Fruit fly (Drosophila melanogaster) whole organism, embryonic: ENCODE measurements around the gene spn-B.

Source experiments
- Ada2b ChIP-seq: fragments of 200-800 bp; sonication (Bioruptor generic); IDR thresholded peaks from 2 replicates; pipeline ENCODE4 v1.3.6; 2022; ENCODE audit warnings: missing biosample characterization, missing genetic modification characterization
- CG10267 ChIP-seq: fragments of 200-800 bp; sonication (Bioruptor generic); optimal IDR thresholded peaks from 2 replicates; lab custom pipeline; 2018; ENCODE audit warnings: missing biosample characterization, mild to moderate bottlenecking, missing genetic modification characterization, moderate library complexity
- CG10565 ChIP-seq: fragments of 200-800 bp; sonication (Bioruptor generic); optimal IDR thresholded peaks from 3 replicates; lab custom pipeline; 2016; ENCODE audit warnings: missing biosample characterization, mild to moderate bottlenecking, missing genetic modification characterization
- CG10654 ChIP-seq: fragments of 200-800 bp; sonication (Bioruptor generic); optimal IDR thresholded peaks from 2 replicates; lab custom pipeline; 2016; ENCODE audit warnings: missing biosample characterization, missing genetic modification characterization
- CG11085 ChIP-seq: fragments of 200-800 bp; sonication (Bioruptor generic); IDR thresholded peaks from 2 replicates; pipeline ENCODE4 v1.3.6; 2022; ENCODE audit warnings: missing biosample characterization, missing genetic modification characterization
- CG12391 ChIP-seq: fragments of 200-800 bp; sonication (Bioruptor generic); optimal IDR thresholded peaks from 3 replicates; lab custom pipeline; 2018; ENCODE audit warnings: missing biosample characterization, mild to moderate bottlenecking, missing genetic modification characterization, moderate library complexity
- CG13287 ChIP-seq: fragments of 200-800 bp; sonication (Bioruptor generic); IDR thresholded peaks from 2 replicates; pipeline ENCODE4 v1.3.6; 2022; ENCODE audit warnings: missing biosample characterization, missing genetic modification characterization; ENCODE audit not compliant: partially characterized antibody
- CG18764 ChIP-seq: fragments of 200-800 bp; sonication (Bioruptor generic); optimal IDR thresholded peaks from 3 replicates; lab custom pipeline; 2016; ENCODE audit warnings: missing biosample characterization, missing genetic modification characterization
- CG2678 ChIP-seq: fragments of 200-800 bp; sonication (Bioruptor generic); optimal IDR thresholded peaks from 3 replicates; lab custom pipeline; 2019; ENCODE audit warnings: missing biosample characterization, mild to moderate bottlenecking, missing genetic modification characterization, moderate library complexity
- CG6765 ChIP-seq: fragments of 200-800 bp; sonication (Bioruptor generic); optimal IDR thresholded peaks from 3 replicates; lab custom pipeline; 2017; ENCODE audit warnings: missing biosample characterization, mild to moderate bottlenecking, missing genetic modification characterization
- CG7357 ChIP-seq: fragments of 200-800 bp; sonication (Bioruptor generic); IDR thresholded peaks from 3 replicates; pipeline ENCODE4 v1.3.6; 2022; ENCODE audit warnings: missing biosample characterization, missing genetic modification characterization
- CG7839 ChIP-seq: fragments of 200-800 bp; sonication (Bioruptor generic); optimal IDR thresholded peaks from 3 replicates; lab custom pipeline; 2018; ENCODE audit warnings: missing biosample characterization, mild to moderate bottlenecking, missing genetic modification characterization, moderate library complexity
- CG8478 ChIP-seq: fragments of >200 bp; optimal IDR thresholded peaks from 2 replicates; lab custom pipeline; 2018
- Chrac-16 ChIP-seq: fragments of 200-800 bp; sonication (Bioruptor generic); optimal IDR thresholded peaks from 3 replicates; lab custom pipeline; 2016; ENCODE audit warnings: missing biosample characterization, missing genetic modification characterization
- CoRest ChIP-seq: fragments of 200-800 bp; sonication (Bioruptor generic); optimal IDR thresholded peaks from 3 replicates; lab custom pipeline; 2018; ENCODE audit warnings: missing biosample characterization, mild to moderate bottlenecking, missing genetic modification characterization, moderate library complexity
- Deaf1 ChIP-seq: fragments of 200-800 bp; optimal IDR thresholded peaks from 3 replicates; lab custom pipeline; 2019; ENCODE audit warnings: missing biosample characterization, mild to moderate bottlenecking, missing genetic modification characterization, moderate library complexity
- Dek ChIP-seq: fragments of 200-800 bp; sonication (Bioruptor generic); optimal IDR thresholded peaks from 3 replicates; lab custom pipeline; 2019; ENCODE audit warnings: missing biosample characterization, mild to moderate bottlenecking, missing genetic modification characterization, moderate library complexity
- Dp ChIP-seq: fragments of 200-800 bp; sonication (Bioruptor generic); optimal IDR thresholded peaks from 2 replicates; lab custom pipeline; 2018; ENCODE audit warnings: missing biosample characterization, mild to moderate bottlenecking, missing genetic modification characterization, moderate library complexity
- Elba2 ChIP-seq: fragments of 200-800 bp; sonication (Bioruptor generic); optimal IDR thresholded peaks from 3 replicates; lab custom pipeline; 2016; ENCODE audit warnings: missing biosample characterization, missing genetic modification characterization
- Fer3 ChIP-seq: fragments of 200-800 bp; sonication (Bioruptor generic); optimal IDR thresholded peaks from 2 replicates; lab custom pipeline; 2018; ENCODE audit warnings: missing biosample characterization, mild to moderate bottlenecking, missing genetic modification characterization, moderate library complexity
- Hey ChIP-seq: fragments of 200-800 bp; sonication (Bioruptor generic); optimal IDR thresholded peaks from 3 replicates; lab custom pipeline; 2018; ENCODE audit warnings: missing biosample characterization, mild to moderate bottlenecking, missing genetic modification characterization
- Hr51 ChIP-seq, 2 experiments: fragments of 200-800 bp; sonication (Bioruptor generic); optimal IDR thresholded peaks; 2 replicates in 1 of 2; 3 replicates in 1 of 2; lab custom pipeline; 2016 to 2018; ENCODE audit warnings: missing biosample characterization in 2 of 2, missing genetic modification characterization in 2 of 2, mild to moderate bottlenecking in 1 of 2, moderate library complexity in 1 of 2
- Mad ChIP-seq: fragments of 200-800 bp; sonication (Bioruptor generic); optimal IDR thresholded peaks from 2 replicates; lab custom pipeline; 2016; ENCODE audit warnings: missing biosample characterization, missing genetic modification characterization
- Mrtf ChIP-seq: fragments of 200-800 bp; sonication (Bioruptor generic); IDR thresholded peaks from 3 replicates; pipeline ENCODE4 v1.3.6; 2022; ENCODE audit warnings: missing biosample characterization, missing genetic modification characterization
- NC2α ChIP-seq: fragments of 200-800 bp; sonication (Bioruptor generic); optimal IDR thresholded peaks from 2 replicates; lab custom pipeline; 2016; ENCODE audit warnings: missing biosample characterization, missing genetic modification characterization
- PHDP ChIP-seq: fragments of 200-800 bp; sonication (Bioruptor generic); optimal IDR thresholded peaks from 3 replicates; lab custom pipeline; 2018; ENCODE audit warnings: missing biosample characterization, mild to moderate bottlenecking, missing genetic modification characterization, moderate library complexity
- Rx ChIP-seq: fragments of 200-800 bp; sonication (Bioruptor generic); IDR thresholded peaks from 2 replicates; pipeline ENCODE4 v1.3.6; 2022; ENCODE audit warnings: missing biosample characterization, missing genetic modification characterization
- Six4 ChIP-seq: fragments of 200-800 bp; sonication (Bioruptor generic); optimal IDR thresholded peaks from 2 replicates; lab custom pipeline; 2016; ENCODE audit warnings: missing biosample characterization, missing genetic modification characterization
- Sry-β ChIP-seq: fragments of 200-800 bp; sonication (Bioruptor generic); optimal IDR thresholded peaks from 2 replicates; lab custom pipeline; 2018; ENCODE audit warnings: missing biosample characterization, mild to moderate bottlenecking, missing genetic modification characterization, moderate library complexity
- Usf ChIP-seq: fragments of 200-800 bp; sonication (Bioruptor generic); optimal IDR thresholded peaks from 2 replicates; lab custom pipeline; 2017; ENCODE audit warnings: missing genotype, missing biosample characterization, missing genetic modification characterization
- az2 ChIP-seq: fragments of 200-800 bp; sonication (Bioruptor generic); optimal IDR thresholded peaks from 3 replicates; lab custom pipeline; 2016; ENCODE audit warnings: missing biosample characterization, missing genetic modification characterization
- bab2 ChIP-seq: fragments of 200-800 bp; sonication (Bioruptor generic); optimal IDR thresholded peaks from 2 replicates; lab custom pipeline; 2016; ENCODE audit warnings: missing biosample characterization, missing genetic modification characterization
- bowl ChIP-seq: fragments of 200-800 bp; sonication (Bioruptor generic); IDR thresholded peaks from 2 replicates; pipeline ENCODE4 v1.3.6; 2022; ENCODE audit warnings: missing biosample characterization, missing genetic modification characterization
- caup ChIP-seq: fragments of 200-800 bp; sonication (Bioruptor generic); optimal IDR thresholded peaks from 3 replicates; lab custom pipeline; 2017; ENCODE audit warnings: missing biosample characterization, mild to moderate bottlenecking, missing genetic modification characterization, moderate library complexity; ENCODE audit not compliant: severe bottlenecking
- chm ChIP-seq: fragments of 200-800 bp; sonication (Bioruptor generic); IDR thresholded peaks from 2 replicates; pipeline ENCODE4 v1.3.6; 2022; ENCODE audit warnings: missing biosample characterization, missing genetic modification characterization
- croc ChIP-seq: fragments of 200-800 bp; sonication (Bioruptor generic); conservative IDR thresholded peaks from 3 replicates; pipeline ENCODE4 v1.3.6; 2022; ENCODE audit warnings: missing biosample characterization, missing genetic modification characterization
- dmrt11E ChIP-seq: fragments of 200-800 bp; sonication (Bioruptor generic); optimal IDR thresholded peaks from 3 replicates; lab custom pipeline; 2018; ENCODE audit warnings: missing biosample characterization, mild to moderate bottlenecking, missing genetic modification characterization, moderate library complexity
- dmrt99B ChIP-seq: fragments of 200-800 bp; sonication (Bioruptor generic); optimal IDR thresholded peaks from 2 replicates; lab custom pipeline; 2018; ENCODE audit warnings: missing biosample characterization, mild to moderate bottlenecking, missing genetic modification characterization, moderate library complexity
- esg ChIP-seq: fragments of 200-800 bp; sonication (Bioruptor generic); conservative IDR thresholded peaks from 2 replicates; pipeline ENCODE4 v1.3.6; 2022; ENCODE audit warnings: missing biosample characterization, missing genetic modification characterization
- ewg ChIP-seq: fragments of 200-800 bp; sonication (Bioruptor generic); optimal IDR thresholded peaks from 3 replicates; lab custom pipeline; 2017; ENCODE audit warnings: mild to moderate bottlenecking, missing biosample characterization, missing genetic modification reagents, missing genetic modification characterization
- fd96Cb ChIP-seq: fragments of 200-800 bp; sonication (Bioruptor generic); optimal IDR thresholded peaks from 2 replicates; lab custom pipeline; 2018; ENCODE audit warnings: missing biosample characterization, mild to moderate bottlenecking, missing genetic modification characterization, moderate library complexity
- fu2 ChIP-seq: fragments of 200-800 bp; sonication (Bioruptor generic); optimal IDR thresholded peaks from 2 replicates; lab custom pipeline; 2016; ENCODE audit warnings: missing biosample characterization, missing genetic modification characterization
- gem ChIP-seq: fragments of 200-800 bp; sonication (Bioruptor generic); optimal IDR thresholded peaks from 2 replicates; lab custom pipeline; 2019; ENCODE audit warnings: missing biosample characterization, mild to moderate bottlenecking, missing genetic modification characterization, moderate library complexity
- gsb ChIP-seq: fragments of 200-800 bp; sonication (Bioruptor generic); IDR thresholded peaks from 2 replicates; pipeline ENCODE4 v1.3.6; 2022; ENCODE audit warnings: missing biosample characterization, missing genetic modification characterization
- nerfin-1 ChIP-seq: fragments of 200-800 bp; sonication (Bioruptor generic); optimal IDR thresholded peaks from 3 replicates; lab custom pipeline; 2019; ENCODE audit warnings: missing biosample characterization, mild to moderate bottlenecking, missing genetic modification characterization, moderate library complexity
- row ChIP-seq: fragments of 200-800 bp; sonication (Bioruptor generic); IDR thresholded peaks from 3 replicates; pipeline ENCODE4 v1.3.6; 2022; ENCODE audit warnings: missing biosample characterization, missing genetic modification characterization
- sc ChIP-seq, 3 experiments: fragments of >200 bp in 2 of 3; fragments of 200-800 bp in 1 of 3; sonication (Bioruptor generic) in 1 of 3; optimal IDR thresholded peaks; 2 replicates in 2 of 3; 3 replicates in 1 of 3; lab custom pipeline; 2017; ENCODE audit warnings: mild to moderate bottlenecking in 1 of 3, missing biosample characterization in 1 of 3, missing genetic modification characterization in 1 of 3, missing genetic modification reagents in 1 of 3
- toy ChIP-seq: fragments of 200-800 bp; sonication (Bioruptor generic); IDR thresholded peaks from 2 replicates; pipeline ENCODE4 v1.3.6; 2022; ENCODE audit warnings: missing biosample characterization, missing genetic modification characterization
- vnd ChIP-seq: fragments of 200-800 bp; sonication (Bioruptor generic); IDR thresholded peaks from 3 replicates; pipeline ENCODE4 v1.3.6; 2022; ENCODE audit warnings: missing biosample characterization, missing genetic modification characterization; ENCODE audit not compliant: partially characterized antibody
- vvl ChIP-seq: fragments of 200-800 bp; sonication (Bioruptor generic); IDR thresholded peaks from 2 replicates; pipeline ENCODE4 v1.3.6; 2022; ENCODE audit warnings: missing biosample characterization, missing genetic modification characterization
- z ChIP-seq: fragments of 200-800 bp; sonication (Bioruptor generic); IDR thresholded peaks from 3 replicates; pipeline ENCODE4 v1.3.6; 2022; ENCODE audit warnings: missing biosample characterization, missing genetic modification characterization

Gene spn-B

dm6 chr3R:14351418-14351817 is 23.6 kb downstream of the spn-B start (continued):
- TF ChIP-seq CG7357 = no peak
- no peak for TF ChIP-seq Hey (tag; lab: Kevin White, UChicago)
- TF ChIP-seq Sry-β = no peak
- peak; percentile 8 for TF ChIP-seq bab2
- TF ChIP-seq Mad (GFP tag; lab: Kevin White, UChicago) = no peak
- TF ChIP-seq Usf (GFP tag; lab: Kevin White, UChicago) = no peak
- peak; percentile 29 for TF ChIP-seq CG10267 (tag; lab: Kevin White, UChicago)
- TF ChIP-seq PHDP (tag; lab: Kevin White, UChicago) = peak; percentile 33
- TF ChIP-seq dmrt11E (tag; lab: Kevin White, UChicago) = peak; percentile 0
- TF ChIP-seq z (GFP tag; lab: Robert Waterston, UW) = no peak
- TF ChIP-seq NC2α (GFP tag; lab: Kevin White, UChicago) = no peak
- peak; percentile 51 for TF ChIP-seq CG12391 (tag; lab: Kevin White, UChicago)
- TF ChIP-seq CG2678 = peak; percentile 59
- TF ChIP-seq fu2 (GFP tag; lab: Kevin White, UChicago) = no peak
- TF ChIP-seq Ada2b = no peak
- TF ChIP-seq CG8478 (lab: Kevin White, UChicago) = no peak
- TF ChIP-seq CG10565 = no peak
- no peak for TF ChIP-seq CG10654 (GFP tag; lab: Kevin White, UChicago)
- TF ChIP-seq CoRest (tag; lab: Kevin White, UChicago) = peak; percentile 29
- TF ChIP-seq Six4 (GFP tag; lab: Kevin White, UChicago) = no peak
- no peak for TF ChIP-seq chm (GFP tag; lab: Robert Waterston, UW)
- TF ChIP-seq bowl (GFP tag; lab: Robert Waterston, UW) = no peak
- TF ChIP-seq Fer3 = peak; percentile 34
- TF ChIP-seq gem (tag; lab: Kevin White, UChicago) = peak; percentile 60
- TF ChIP-seq az2 (GFP tag; lab: Kevin White, UChicago) = peak; percentile 11
- no peak for TF ChIP-seq Dek (tag; lab: Kevin White, UChicago)
- peak; percentile 32 for TF ChIP-seq fd96Cb (tag; lab: Kevin White, UChicago)
- TF ChIP-seq row (GFP tag; lab: Robert Waterston, UW) = peak; percentile 68
- no peak for TF ChIP-seq vnd (GFP tag; lab: Robert Waterston, UW)
- no peak for TF ChIP-seq Mrtf
- TF ChIP-seq CG13287 (GFP tag; lab: Robert Waterston, UW) = no peak
- peak; percentile 33; the same call in 1 of the 2 replicates for TF ChIP-seq vvl (GFP tag; lab: Robert Waterston, UW)
- no peak for TF ChIP-seq Elba2 (GFP tag; lab: Kevin White, UChicago)
- TF ChIP-seq sc (optimal IDR thresholded peaks at IDR 0.05; lab: Kevin White, UChicago) = no peak
- TF ChIP-seq sc (GFP tag; optimal IDR thresholded peaks at IDR 0.05; lab: Kevin White, UChicago) = peak; percentile 23
- no peak for TF ChIP-seq Dp (GFP tag; lab: Kevin White, UChicago)
- peak; percentile 59 for TF ChIP-seq nerfin-1 (tag; lab: Kevin White, UChicago)
- TF ChIP-seq Deaf1 (tag; lab: Kevin White, UChicago) = no peak
- TF ChIP-seq gsb (GFP tag; lab: Robert Waterston, UW) = no peak
- TF ChIP-seq ewg = peak; percentile 8
- peak; percentile 20 for TF ChIP-seq CG18764 (GFP tag; lab: Kevin White, UChicago)
- no peak for TF ChIP-seq CG11085 (GFP tag; lab: Robert Waterston, UW)
- TF ChIP-seq croc (GFP tag; lab: Robert Waterston, UW) = no peak
- TF ChIP-seq CG6765 (GFP tag; lab: Kevin White, UChicago) = peak; percentile 21
- peak; percentile 55 for TF ChIP-seq CG7839 (tag; lab: Kevin White, UChicago)
- TF ChIP-seq Rx (GFP tag; lab: Robert Waterston, UW) = no peak
- peak in 1 of 2 experiments; percentile 66 for TF ChIP-seq Hr51 (GFP tag; optimal IDR thresholded peaks at IDR 0.05; lab: Kevin White, UChicago)
- TF ChIP-seq esg (GFP tag; lab: Robert Waterston, UW) = 0 out of 2 replicates have a peak, but pooled peaks have one; percentile 29
- TF ChIP-seq dmrt99B (tag; lab: Kevin White, UChicago) = peak; percentile 56
- peak; percentile 3 for TF ChIP-seq Chrac-16 (GFP tag; lab: Kevin White, UChicago)
- TF ChIP-seq toy (GFP tag; lab: Robert Waterston, UW) = no peak
- peak; percentile 24 for TF ChIP-seq caup (GFP tag; lab: Kevin White, UChicago)
